Fruit fly (Drosophila melanogaster) whole organism, adult: Measurements from ENCODE around the gene CG13875.

Experiments used
- CG11617 ChIP-seq: fragments of 200-800 bp; sonication (Bioruptor generic); optimal IDR thresholded peaks from 2 replicates; lab custom pipeline; 2017; ENCODE audit warnings: mild to moderate bottlenecking, missing biosample characterization, missing genetic modification reagents, missing genetic modification characterization
- CG14711 ChIP-seq: fragments of 200-800 bp; sonication (Bioruptor generic); optimal IDR thresholded peaks from 2 replicates; lab custom pipeline; 2018; ENCODE audit warnings: missing biosample characterization, mild to moderate bottlenecking, missing genetic modification characterization, moderate library complexity
- CG1620 ChIP-seq: fragments of 200-800 bp; sonication (Bioruptor generic); optimal IDR thresholded peaks from 2 replicates; lab custom pipeline; 2016; ENCODE audit warnings: missing biosample characterization, missing genetic modification characterization
- CG7045 ChIP-seq: fragments of 200-800 bp; sonication (Bioruptor generic); optimal IDR thresholded peaks from 2 replicates; lab custom pipeline; 2017; ENCODE audit warnings: missing biosample characterization, mild to moderate bottlenecking, missing genetic modification characterization
- CG7101 ChIP-seq: fragments of 200-800 bp; sonication (Bioruptor generic); optimal IDR thresholded peaks from 2 replicates; lab custom pipeline; 2018; ENCODE audit warnings: missing biosample characterization, mild to moderate bottlenecking, missing genetic modification characterization, moderate library complexity
- Clk ChIP-seq: fragments of 200-800 bp; sonication (Bioruptor generic); optimal IDR thresholded peaks from 2 replicates; lab custom pipeline; 2017; ENCODE audit warnings: missing biosample characterization, missing genetic modification characterization
- Crg-1 ChIP-seq: fragments of 200-800 bp; sonication (Bioruptor generic); optimal IDR thresholded peaks from 2 replicates; lab custom pipeline; 2016; ENCODE audit warnings: missing biosample characterization, missing genetic modification characterization
- Hr96 ChIP-seq: fragments of 200-800 bp; sonication (Bioruptor generic); optimal IDR thresholded peaks from 2 replicates; lab custom pipeline; 2016; ENCODE audit warnings: missing biosample characterization, missing genetic modification characterization
- Mnt ChIP-seq: fragments of 200-800 bp; sonication (Bioruptor generic); optimal IDR thresholded peaks from 2 replicates; lab custom pipeline; 2016; ENCODE audit warnings: missing biosample characterization, mild to moderate bottlenecking, missing genetic modification characterization
- cnc ChIP-seq, 2 experiments: fragments of >200 bp; optimal IDR thresholded peaks; 2 replicates each; lab custom pipeline; 2017
- kay ChIP-seq: fragments of 200-800 bp; sonication (Bioruptor generic); peaks from one replicate; lab custom pipeline; 2016; ENCODE audit warnings: missing biosample characterization, missing genetic modification characterization, borderline replicate concordance
- ovo ChIP-seq: fragments of 200-800 bp; sonication (Bioruptor generic); optimal IDR thresholded peaks from 2 replicates; lab custom pipeline; 2016; ENCODE audit warnings: missing biosample characterization, missing genetic modification characterization
- tj ChIP-seq: fragments of 200-800 bp; sonication (Bioruptor generic); optimal IDR thresholded peaks from 3 replicates; lab custom pipeline; 2017; ENCODE audit warnings: missing biosample characterization, mild to moderate bottlenecking, missing genetic modification characterization, moderate library complexity
- toe ChIP-seq: fragments of 200-800 bp; sonication (Bioruptor generic); optimal IDR thresholded peaks from 2 replicates; lab custom pipeline; 2016; ENCODE audit warnings: missing biosample characterization, missing genetic modification characterization

- TF ChIP-seq ovo (no peak), toe (no peak), cnc (optimal IDR thresholded peaks at IDR 0.05; lab: Kevin White, UChicago) (no peak), kay (GFP tag; lab: Kevin White, UChicago) (no peak), Mnt (GFP tag; lab: Kevin White, UChicago) (no peak), CG7045 (no peak), Hr96 (GFP tag; lab: Kevin White, UChicago) (no peak), CG7101 (tag; lab: Kevin White, UChicago) (no peak), Clk (GFP tag; lab: Kevin White, UChicago) (no peak), Crg-1 (GFP tag; lab: Kevin White, UChicago) (no peak), CG11617 (GFP tag; lab: Kevin White, UChicago) (no peak), tj (GFP tag; lab: Kevin White, UChicago) (no peak), CG14711 (no peak), CG1620 (no peak)
Measured at dm6 chr3L:161833-162587, 17.7 kb upstream of the CG13875 start.
